Worm (Caenorhabditis elegans) whole organism, mixed stage, embryonic: ENCODE data around the gene unc-79.
A peak's percentile ranks its signal among the peaks of the same experiment; 100 is the strongest.

ENCODE experiments used
- bed-3 ChIP-seq: fragments of 200-800 bp; sonication (Bioruptor generic); optimal IDR thresholded peaks from 3 replicates; lab custom pipeline; 2018; ENCODE audit warnings: mild to moderate bottlenecking, missing genetic modification characterization, moderate library complexity, missing compliant biosample characterization
- blmp-1 ChIP-seq: fragments of 150-350 bp; optimal IDR thresholded peaks from 2 replicates; lab custom pipeline; 2014; ENCODE audit warnings: missing biosample characterization, missing genetic modification characterization
- ceh-39 ChIP-seq: fragments of 150-350 bp; optimal IDR thresholded peaks from 2 replicates; lab custom pipeline; 2014; ENCODE audit warnings: missing biosample characterization, missing genetic modification characterization
- ceh-43 ChIP-seq: fragments of 200-800 bp; sonication (Bioruptor generic); optimal IDR thresholded peaks from 2 replicates; lab custom pipeline; 2018; ENCODE audit warnings: mild to moderate bottlenecking, missing genetic modification characterization, moderate library complexity, missing compliant biosample characterization
- ceh-83 ChIP-seq: fragments of 200-800 bp; sonication (Bioruptor generic); optimal IDR thresholded peaks from 2 replicates; lab custom pipeline; 2018; ENCODE audit warnings: mild to moderate bottlenecking, missing genetic modification characterization, missing compliant biosample characterization
- ces-1 ChIP-seq: fragments of 150-350 bp; optimal IDR thresholded peaks from 2 replicates; lab custom pipeline; 2014; ENCODE audit warnings: missing biosample characterization, missing genetic modification reagents, missing genetic modification characterization
- cnd-1 ChIP-seq: fragments of 200-800 bp; sonication (Bioruptor generic); optimal IDR thresholded peaks from 2 replicates; lab custom pipeline; 2018; ENCODE audit warnings: mild to moderate bottlenecking, missing genetic modification characterization, missing compliant biosample characterization
- drap-1 ChIP-seq: fragments of 200-800 bp; sonication (Bioruptor generic); optimal IDR thresholded peaks from 3 replicates; lab custom pipeline; 2018; ENCODE audit warnings: mild to moderate bottlenecking, missing genetic modification characterization, missing compliant biosample characterization
- elt-1 ChIP-seq: sonication (generic microtip); optimal IDR thresholded peaks from 2 replicates; lab custom pipeline; 2017; ENCODE audit warnings: missing genetic modification characterization, mild to moderate bottlenecking, missing compliant biosample characterization, antibody characterized with exemption, moderate library complexity, borderline replicate concordance; ENCODE audit not compliant: insufficient read depth
- elt-3 ChIP-seq: fragments of 150-350 bp; optimal IDR thresholded peaks from 2 replicates; lab custom pipeline; 2014; ENCODE audit warnings: missing biosample characterization, missing genetic modification characterization
- flh-1 ChIP-seq: fragments of 200-800 bp; sonication (Bioruptor generic); optimal IDR thresholded peaks from 2 replicates; lab custom pipeline; 2018; ENCODE audit warnings: mild to moderate bottlenecking, missing genetic modification characterization, moderate library complexity, missing compliant biosample characterization
- ham-2 ChIP-seq: fragments of 200-800 bp; sonication (Bioruptor generic); optimal IDR thresholded peaks from 2 replicates; lab custom pipeline; 2018; ENCODE audit warnings: mild to moderate bottlenecking, missing genetic modification characterization, missing compliant biosample characterization
- hlh-1 ChIP-seq: fragments of 150-350 bp; optimal IDR thresholded peaks from 2 replicates; lab custom pipeline; 2014; ENCODE audit warnings: missing biosample characterization, missing genetic modification reagents, missing genetic modification characterization
- lin-13 ChIP-seq: fragments of 150-350 bp; optimal IDR thresholded peaks from 2 replicates; lab custom pipeline; 2014; ENCODE audit warnings: missing biosample characterization, missing genetic modification characterization
- lin-32 ChIP-seq: fragments of 200-800 bp; sonication (Bioruptor generic); optimal IDR thresholded peaks from 2 replicates; lab custom pipeline; 2018; ENCODE audit warnings: mild to moderate bottlenecking, missing genetic modification characterization, missing compliant biosample characterization
- lsy-2 ChIP-seq: fragments of 150-350 bp; optimal IDR thresholded peaks from 2 replicates; lab custom pipeline; 2014; ENCODE audit warnings: missing biosample characterization, missing genetic modification characterization
- mab-5 ChIP-seq: fragments of 150-350 bp; optimal IDR thresholded peaks from 2 replicates; lab custom pipeline; 2014; ENCODE audit warnings: missing biosample characterization, missing genetic modification characterization
- mep-1 ChIP-seq: fragments of 150-350 bp; optimal IDR thresholded peaks from 2 replicates; lab custom pipeline; 2017; ENCODE audit warnings: missing biosample characterization, missing genetic modification reagents, missing genetic modification characterization, inconsistent platforms
- mls-2 ChIP-seq: sonication (generic microtip); optimal IDR thresholded peaks from 2 replicates; lab custom pipeline; 2016; ENCODE audit warnings: mild to moderate bottlenecking, missing genetic modification characterization, moderate library complexity, missing compliant biosample characterization
- nhr-12 ChIP-seq: fragments of 150-350 bp; optimal IDR thresholded peaks from 2 replicates; lab custom pipeline; 2014; ENCODE audit warnings: missing biosample characterization, missing genetic modification characterization
- nhr-2 ChIP-seq: fragments of 150-350 bp; optimal IDR thresholded peaks from 2 replicates; lab custom pipeline; 2014; ENCODE audit warnings: missing biosample characterization, missing genetic modification characterization
- nhr-237 ChIP-seq: fragments of 150-350 bp; optimal IDR thresholded peaks from 2 replicates; lab custom pipeline; 2014; ENCODE audit warnings: missing biosample characterization, missing genetic modification characterization
- nhr-28 ChIP-seq: fragments of 150-350 bp; optimal IDR thresholded peaks from 2 replicates; lab custom pipeline; 2014; ENCODE audit warnings: missing biosample characterization, missing genetic modification characterization
- nhr-76 ChIP-seq: sonication (generic microtip); optimal IDR thresholded peaks from 2 replicates; lab custom pipeline; 2017; ENCODE audit warnings: missing biosample characterization, missing genetic modification characterization
- pha-4 ChIP-seq: fragments of 150-350 bp; optimal IDR thresholded peaks from 2 replicates; lab custom pipeline; 2018; ENCODE audit warnings: missing biosample characterization, missing genetic modification reagents, missing genetic modification characterization
- snpc-4 ChIP-seq: fragments of 150-350 bp; optimal IDR thresholded peaks from 2 replicates; lab custom pipeline; 2014; ENCODE audit warnings: missing biosample characterization, missing genetic modification characterization
- sptf-1 ChIP-seq: sonication (generic microtip); optimal IDR thresholded peaks from 2 replicates; lab custom pipeline; 2017; ENCODE audit warnings: mild to moderate bottlenecking, missing genetic modification characterization, moderate library complexity, missing compliant biosample characterization
- tbx-8 ChIP-seq: fragments of 200-800 bp; sonication (Bioruptor generic); optimal IDR thresholded peaks from 2 replicates; lab custom pipeline; 2018; ENCODE audit warnings: mild to moderate bottlenecking, missing genetic modification characterization, moderate library complexity, missing compliant biosample characterization
- unc-120 ChIP-seq: sonication (generic microtip); optimal IDR thresholded peaks from 2 replicates; lab custom pipeline; 2017; ENCODE audit warnings: missing genetic modification characterization, missing compliant biosample characterization; ENCODE audit not compliant: poor library complexity, severe bottlenecking
- unc-39 ChIP-seq: fragments of 150-350 bp; optimal IDR thresholded peaks from 2 replicates; lab custom pipeline; 2014; ENCODE audit warnings: missing biosample characterization, missing genetic modification characterization
- ztf-11 ChIP-seq: fragments of 150-350 bp; optimal IDR thresholded peaks from 2 replicates; lab custom pipeline; 2014; ENCODE audit warnings: missing biosample characterization, missing genetic modification characterization

The unc-79 gene

DNA sequence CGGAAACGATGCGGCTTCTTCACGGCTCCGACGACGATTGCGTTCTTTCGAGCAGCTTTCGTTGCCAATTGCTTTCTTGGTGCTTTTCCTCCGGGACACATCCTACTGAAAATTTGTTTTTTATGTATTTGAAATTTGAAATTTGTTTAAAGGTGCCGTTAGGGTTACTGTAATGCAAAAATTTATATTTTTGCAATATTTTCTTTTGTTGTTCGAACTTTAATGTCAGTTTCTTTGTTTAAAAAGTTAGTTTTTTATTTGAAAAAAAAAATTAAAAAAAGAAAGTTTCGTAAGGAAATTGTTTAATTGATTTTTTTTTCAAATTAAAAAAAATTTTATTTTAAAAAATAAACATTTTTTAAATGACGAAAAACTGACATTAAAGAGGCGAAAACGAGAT lies 7.8 kb upstream of the unc-79 start, which contains the start of gene his-69:
TSS of gene his-69 (minus strand) at position 101 of the 400 bp plus-strand sequence.
- no peak for TF ChIP-seq hlh-1 (tag; lab: Kevin White, UChicago)
- no peak for TF ChIP-seq pha-4 (tag; lab: Kevin White, UChicago)
- no peak for TF ChIP-seq bed-3 (GFP tag; lab: Kevin White, UChicago)
- TF ChIP-seq tbx-8 (GFP tag; lab: Kevin White, UChicago) = no peak
- no peak for TF ChIP-seq ceh-39 (tag; lab: Kevin White, UChicago)

ce11 chrIII:4060019-4060418 lies 6.4 kb upstream of the unc-79 start, which contains the start of gene his-70:
Gene his-70 (minus strand): TSS chrIII:4060119.
- no peak for TF ChIP-seq unc-120
- TF ChIP-seq elt-3 (tag; lab: Kevin White, UChicago) = no peak
- no peak for TF ChIP-seq mep-1 (tag; lab: Kevin White, UChicago)
- TF ChIP-seq hlh-1 (tag; lab: Kevin White, UChicago) = no peak
- no peak for TF ChIP-seq ham-2 (GFP tag; lab: Kevin White, UChicago)
- TF ChIP-seq nhr-237 (tag; lab: Kevin White, UChicago) = no peak
- no peak for TF ChIP-seq mls-2 (tag; lab: Kevin White, UChicago)

- TF ChIP-seq nhr-2 (no peak), ces-1 (GFP tag; lab: Kevin White, UChicago) (peak; percentile 70)
- TF ChIP-seq, all 35 proteins: peak for 1
These were observed 2.7 kb upstream of the unc-79 start for ce11 chrIII:4063724-4064123.

ce11 chrIII:4068120-4068519 lies 1.7 kb downstream of the unc-79 start:
- TF ChIP-seq mep-1 (tag; lab: Kevin White, UChicago) (no peak), nhr-28 (no peak), nhr-2 (no peak), mls-2 (tag; lab: Kevin White, UChicago) (no peak), snpc-4 (no peak), lin-13 (tag; lab: Kevin White, UChicago) (no peak), bed-3 (GFP tag; lab: Kevin White, UChicago) (no peak)

- TF ChIP-seq ceh-43 (no peak), ces-1 (GFP tag; lab: Kevin White, UChicago) (peak; percentile 96)
These were observed 3.8 kb downstream of the unc-79 start for ce11 chrIII:4070239-4070638.

ce11 chrIII:4083429-4083828 lies 17.0 kb downstream of the unc-79 start:
- TF ChIP-seq sptf-1 = no peak
- no peak for TF ChIP-seq lin-13 (tag; lab: Kevin White, UChicago)

ce11 chrIII:4085657-4086056 lies 19.2 kb downstream of the unc-79 start:
- TF ChIP-seq elt-3 (tag; lab: Kevin White, UChicago) (no peak), ceh-43 (no peak), tbx-8 (GFP tag; lab: Kevin White, UChicago) (no peak), ham-2 (GFP tag; lab: Kevin White, UChicago) (no peak), mab-5 (no peak), blmp-1 (tag; lab: Kevin White, UChicago) (no peak), lin-32 (GFP tag; lab: Kevin White, UChicago) (no peak), ces-1 (GFP tag; lab: Kevin White, UChicago) (no peak), unc-39 (tag; lab: Kevin White, UChicago) (no peak), ztf-11 (no peak), nhr-76 (no peak), ceh-83 (GFP tag; lab: Kevin White, UChicago) (no peak), nhr-237 (tag; lab: Kevin White, UChicago) (no peak), mls-2 (tag; lab: Kevin White, UChicago) (no peak), pha-4 (tag; lab: Kevin White, UChicago) (no peak)

DNA sequence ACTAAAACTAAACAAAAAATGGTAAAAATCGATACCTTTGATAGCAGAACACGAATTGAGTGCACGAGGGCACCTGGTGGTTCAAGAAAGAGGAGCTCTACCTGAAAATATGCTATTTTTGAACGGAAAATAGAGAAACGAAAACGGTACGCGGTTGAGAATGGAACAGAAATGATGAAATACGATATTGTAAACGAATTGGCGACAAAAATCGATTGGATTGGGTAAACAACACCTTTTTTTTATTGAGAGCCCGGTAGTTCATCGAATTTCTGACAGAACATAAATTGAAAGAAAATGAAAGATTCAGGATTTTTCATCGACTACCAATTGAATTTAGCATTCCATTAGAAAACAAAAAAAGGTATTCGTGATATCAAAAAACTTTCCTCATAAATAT lies 20.1 kb downstream of the unc-79 start, which contains the start of gene kin-19:
TSS of gene kin-19 (minus strand) at position 101 of the 400 bp plus-strand sequence.
- TF ChIP-seq drap-1 (GFP tag; lab: Kevin White, UChicago) (no peak), unc-120 (no peak), ceh-43 (no peak), nhr-237 (tag; lab: Kevin White, UChicago) (no peak), sptf-1 (no peak), lsy-2 (tag; lab: Kevin White, UChicago) (no peak), unc-39 (tag; lab: Kevin White, UChicago) (no peak), lin-32 (GFP tag; lab: Kevin White, UChicago) (no peak), ztf-11 (no peak), pha-4 (tag; lab: Kevin White, UChicago) (no peak), snpc-4 (no peak), ceh-83 (GFP tag; lab: Kevin White, UChicago) (no peak), elt-1 (tag; lab: Kevin White, UChicago) (no peak), nhr-12 (tag; lab: Kevin White, UChicago) (no peak), cnd-1 (tag; lab: Kevin White, UChicago) (no peak), bed-3 (GFP tag; lab: Kevin White, UChicago) (no peak), flh-1 (GFP tag; lab: Kevin White, UChicago) (no peak)
